Fruit fly (Drosophila melanogaster): Measurements from ENCODE around the gene Nepl8.

The Nepl8 gene

dm6 chr2L:16491123-16491751, 3.3 kb downstream of the Nepl8 start, which contains the start of gene Tpr2:
Gene Tpr2 (plus strand): TSS chr2L:16491540.
- TF ChIP-seq CTCF (optimal IDR thresholded peaks at IDR 0.05): peak; percentile 42 to 43
- TF ChIP-seq CG8478 (optimal IDR thresholded peaks at IDR 0.05): no peak

dm6 chr2L:16491752-16492616, 4.0 kb downstream of the Nepl8 start:
- no peak for TF ChIP-seq CG8478 (optimal IDR thresholded peaks at IDR 0.05)

- TF ChIP-seq CTCF (optimal IDR thresholded peaks at IDR 0.05) (no peak), CG8478 (optimal IDR thresholded peaks at IDR 0.05) (no peak)
Measured at dm6 chr2L:16492617-16493203, 4.8 kb downstream of the Nepl8 start.

dm6 chr2L:16493999-16494741, 6.2 kb downstream of the Nepl8 start:
- TF ChIP-seq CG8478 (optimal IDR thresholded peaks at IDR 0.05) (no peak), CTCF (optimal IDR thresholded peaks at IDR 0.05) (no peak)

- TF ChIP-seq CG8478 (optimal IDR thresholded peaks at IDR 0.05): no peak
- TF ChIP-seq CTCF (optimal IDR thresholded peaks at IDR 0.05): no peak
Measured at dm6 chr2L:16495193-16495780, 7.3 kb downstream of the Nepl8 start.

- no peak for TF ChIP-seq CTCF (optimal IDR thresholded peaks at IDR 0.05)
Measured at dm6 chr2L:16497196-16497595, 9.2 kb downstream of the Nepl8 start.

dm6 chr2L:16498100-16498499, 10.2 kb downstream of the Nepl8 start:
- TF ChIP-seq CTCF (optimal IDR thresholded peaks at IDR 0.05): no peak
- no peak for TF ChIP-seq CG8478 (optimal IDR thresholded peaks at IDR 0.05)

- TF ChIP-seq CTCF (optimal IDR thresholded peaks at IDR 0.05) (no peak), CG8478 (optimal IDR thresholded peaks at IDR 0.05) (no peak)
Measured at dm6 chr2L:16499559-16499958, 11.6 kb downstream of the Nepl8 start.

- TF ChIP-seq CG8478 (optimal IDR thresholded peaks at IDR 0.05) (no peak), CTCF (optimal IDR thresholded peaks at IDR 0.05) (no peak)
Measured at dm6 chr2L:16500469-16500868, 12.5 kb downstream of the Nepl8 start.

- no peak for TF ChIP-seq CTCF (optimal IDR thresholded peaks at IDR 0.05)
- TF ChIP-seq CG8478 (optimal IDR thresholded peaks at IDR 0.05): no peak
Measured at dm6 chr2L:16501366-16501765, 13.4 kb downstream of the Nepl8 start.

- TF ChIP-seq CTCF (optimal IDR thresholded peaks at IDR 0.05) (no peak), CG8478 (optimal IDR thresholded peaks at IDR 0.05) (no peak)
Measured at dm6 chr2L:16502898-16503551, 15.1 kb downstream of the Nepl8 start.

dm6 chr2L:16507197-16507596, 19.2 kb downstream of the Nepl8 start:
- TF ChIP-seq CG8478 (optimal IDR thresholded peaks at IDR 0.05): no peak
- TF ChIP-seq CTCF (optimal IDR thresholded peaks at IDR 0.05): no peak

dm6 chr2L:16507682-16508269, 19.8 kb downstream of the Nepl8 start:
- TF ChIP-seq CTCF (optimal IDR thresholded peaks at IDR 0.05) (peak in 1 of 2 experiments; percentile 33), CG8478 (optimal IDR thresholded peaks at IDR 0.05) (no peak)

- TF ChIP-seq CG8478 (optimal IDR thresholded peaks at IDR 0.05) (no peak), CTCF (optimal IDR thresholded peaks at IDR 0.05) (no peak)
Measured at dm6 chr2L:16511277-16511678, 23.3 kb downstream of the Nepl8 start.

Data from S2 (cell line).